Worm (Caenorhabditis elegans) whole organism, mixed stage, embryonic: Measurements from ENCODE around the gene Y51B9A.7.

Source experiments
- M03D4.4 ChIP-seq: sonication (generic microtip); optimal IDR thresholded peaks from 2 replicates; lab custom pipeline; 2017; ENCODE audit warnings: mild to moderate bottlenecking, missing genetic modification characterization, missing compliant biosample characterization
- bed-3 ChIP-seq: fragments of 200-800 bp; sonication (Bioruptor generic); optimal IDR thresholded peaks from 3 replicates; lab custom pipeline; 2018; ENCODE audit warnings: mild to moderate bottlenecking, missing genetic modification characterization, moderate library complexity, missing compliant biosample characterization
- blmp-1 ChIP-seq: fragments of 150-350 bp; optimal IDR thresholded peaks from 2 replicates; lab custom pipeline; 2014; ENCODE audit warnings: missing biosample characterization, missing genetic modification characterization
- ceh-39 ChIP-seq: fragments of 150-350 bp; optimal IDR thresholded peaks from 2 replicates; lab custom pipeline; 2014; ENCODE audit warnings: missing biosample characterization, missing genetic modification characterization
- ceh-43 ChIP-seq: fragments of 200-800 bp; sonication (Bioruptor generic); optimal IDR thresholded peaks from 2 replicates; lab custom pipeline; 2018; ENCODE audit warnings: mild to moderate bottlenecking, missing genetic modification characterization, moderate library complexity, missing compliant biosample characterization
- ceh-83 ChIP-seq: fragments of 200-800 bp; sonication (Bioruptor generic); optimal IDR thresholded peaks from 2 replicates; lab custom pipeline; 2018; ENCODE audit warnings: mild to moderate bottlenecking, missing genetic modification characterization, missing compliant biosample characterization
- ces-1 ChIP-seq: fragments of 150-350 bp; optimal IDR thresholded peaks from 2 replicates; lab custom pipeline; 2014; ENCODE audit warnings: missing biosample characterization, missing genetic modification reagents, missing genetic modification characterization
- cnd-1 ChIP-seq: fragments of 200-800 bp; sonication (Bioruptor generic); optimal IDR thresholded peaks from 2 replicates; lab custom pipeline; 2018; ENCODE audit warnings: mild to moderate bottlenecking, missing genetic modification characterization, missing compliant biosample characterization
- drap-1 ChIP-seq: fragments of 200-800 bp; sonication (Bioruptor generic); optimal IDR thresholded peaks from 3 replicates; lab custom pipeline; 2018; ENCODE audit warnings: mild to moderate bottlenecking, missing genetic modification characterization, missing compliant biosample characterization
- elt-1 ChIP-seq: sonication (generic microtip); optimal IDR thresholded peaks from 2 replicates; lab custom pipeline; 2017; ENCODE audit warnings: missing genetic modification characterization, mild to moderate bottlenecking, missing compliant biosample characterization, antibody characterized with exemption, moderate library complexity, borderline replicate concordance; ENCODE audit not compliant: insufficient read depth
- elt-3 ChIP-seq: fragments of 150-350 bp; optimal IDR thresholded peaks from 2 replicates; lab custom pipeline; 2014; ENCODE audit warnings: missing biosample characterization, missing genetic modification characterization
- ham-2 ChIP-seq: fragments of 200-800 bp; sonication (Bioruptor generic); optimal IDR thresholded peaks from 2 replicates; lab custom pipeline; 2018; ENCODE audit warnings: mild to moderate bottlenecking, missing genetic modification characterization, missing compliant biosample characterization
- hlh-1 ChIP-seq: fragments of 150-350 bp; optimal IDR thresholded peaks from 2 replicates; lab custom pipeline; 2014; ENCODE audit warnings: missing biosample characterization, missing genetic modification reagents, missing genetic modification characterization
- lin-13 ChIP-seq: fragments of 150-350 bp; optimal IDR thresholded peaks from 2 replicates; lab custom pipeline; 2014; ENCODE audit warnings: missing biosample characterization, missing genetic modification characterization
- lin-32 ChIP-seq: fragments of 200-800 bp; sonication (Bioruptor generic); optimal IDR thresholded peaks from 2 replicates; lab custom pipeline; 2018; ENCODE audit warnings: mild to moderate bottlenecking, missing genetic modification characterization, missing compliant biosample characterization
- lsy-2 ChIP-seq: fragments of 150-350 bp; optimal IDR thresholded peaks from 2 replicates; lab custom pipeline; 2014; ENCODE audit warnings: missing biosample characterization, missing genetic modification characterization
- mep-1 ChIP-seq: fragments of 150-350 bp; optimal IDR thresholded peaks from 2 replicates; lab custom pipeline; 2017; ENCODE audit warnings: missing biosample characterization, missing genetic modification reagents, missing genetic modification characterization, inconsistent platforms
- mls-2 ChIP-seq: sonication (generic microtip); optimal IDR thresholded peaks from 2 replicates; lab custom pipeline; 2016; ENCODE audit warnings: mild to moderate bottlenecking, missing genetic modification characterization, moderate library complexity, missing compliant biosample characterization
- nhr-12 ChIP-seq: fragments of 150-350 bp; optimal IDR thresholded peaks from 2 replicates; lab custom pipeline; 2014; ENCODE audit warnings: missing biosample characterization, missing genetic modification characterization
- nhr-28 ChIP-seq: fragments of 150-350 bp; optimal IDR thresholded peaks from 2 replicates; lab custom pipeline; 2014; ENCODE audit warnings: missing biosample characterization, missing genetic modification characterization
- nhr-76 ChIP-seq: sonication (generic microtip); optimal IDR thresholded peaks from 2 replicates; lab custom pipeline; 2017; ENCODE audit warnings: missing biosample characterization, missing genetic modification characterization
- pha-4 ChIP-seq: fragments of 150-350 bp; optimal IDR thresholded peaks from 2 replicates; lab custom pipeline; 2018; ENCODE audit warnings: missing biosample characterization, missing genetic modification reagents, missing genetic modification characterization
- sem-2 ChIP-seq: fragments of 200-800 bp; sonication (Bioruptor generic); optimal IDR thresholded peaks from 2 replicates; lab custom pipeline; 2018; ENCODE audit warnings: mild to moderate bottlenecking, missing genetic modification characterization, missing compliant biosample characterization
- snpc-4 ChIP-seq: fragments of 150-350 bp; optimal IDR thresholded peaks from 2 replicates; lab custom pipeline; 2014; ENCODE audit warnings: missing biosample characterization, missing genetic modification characterization
- sptf-1 ChIP-seq: sonication (generic microtip); optimal IDR thresholded peaks from 2 replicates; lab custom pipeline; 2017; ENCODE audit warnings: mild to moderate bottlenecking, missing genetic modification characterization, moderate library complexity, missing compliant biosample characterization
- tbx-8 ChIP-seq: fragments of 200-800 bp; sonication (Bioruptor generic); optimal IDR thresholded peaks from 2 replicates; lab custom pipeline; 2018; ENCODE audit warnings: mild to moderate bottlenecking, missing genetic modification characterization, moderate library complexity, missing compliant biosample characterization
- unc-120 ChIP-seq: sonication (generic microtip); optimal IDR thresholded peaks from 2 replicates; lab custom pipeline; 2017; ENCODE audit warnings: missing genetic modification characterization, missing compliant biosample characterization; ENCODE audit not compliant: poor library complexity, severe bottlenecking
- unc-39 ChIP-seq: fragments of 150-350 bp; optimal IDR thresholded peaks from 2 replicates; lab custom pipeline; 2014; ENCODE audit warnings: missing biosample characterization, missing genetic modification characterization
- unc-62 ChIP-seq: fragments of 150-350 bp; optimal IDR thresholded peaks from 2 replicates; lab custom pipeline; 2014; ENCODE audit warnings: missing biosample characterization, missing genetic modification reagents, missing genetic modification characterization
- zip-8 ChIP-seq: fragments of 150-350 bp; optimal IDR thresholded peaks from 2 replicates; lab custom pipeline; 2014; ENCODE audit warnings: missing biosample characterization, missing genetic modification characterization
- ztf-11 ChIP-seq: fragments of 150-350 bp; optimal IDR thresholded peaks from 2 replicates; lab custom pipeline; 2014; ENCODE audit warnings: missing biosample characterization, missing genetic modification characterization

The Y51B9A.7 gene

DNA sequence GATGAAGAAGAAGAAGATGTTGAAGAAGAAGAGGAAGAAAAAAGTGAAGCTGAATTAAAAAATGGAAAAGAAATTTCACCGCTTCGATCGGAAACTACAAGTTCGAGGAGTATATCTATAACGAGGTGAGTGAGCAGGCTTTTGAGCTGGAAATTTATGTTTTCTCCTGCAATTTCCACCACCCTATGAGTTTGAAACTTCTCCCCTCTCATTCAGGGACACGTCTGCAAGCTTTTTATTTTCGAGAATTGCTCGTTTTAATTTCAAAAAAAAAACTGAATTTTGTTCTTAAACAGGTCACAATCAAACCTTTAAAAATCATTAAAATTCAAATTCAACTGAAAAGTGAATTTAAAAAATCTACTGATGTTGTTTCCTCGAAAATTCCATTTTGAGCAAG lies 37.6 kb upstream of the Y51B9A.7 start:
- TF ChIP-seq elt-3 (tag; lab: Kevin White, UChicago) (no peak), hlh-1 (tag; lab: Kevin White, UChicago) (no peak), ztf-11 (no peak), unc-120 (tag; lab: Kevin White, UChicago) (no peak), tbx-8 (GFP tag; lab: Kevin White, UChicago) (no peak), unc-39 (tag; lab: Kevin White, UChicago) (no peak), nhr-76 (no peak), mls-2 (tag; lab: Kevin White, UChicago) (no peak), ceh-43 (GFP tag; lab: Kevin White, UChicago) (no peak), snpc-4 (tag; lab: Kevin White, UChicago) (no peak), mep-1 (tag; lab: Kevin White, UChicago) (no peak), ceh-83 (GFP tag; lab: Kevin White, UChicago) (no peak), M03D4.4 (tag; lab: Kevin White, UChicago) (no peak)

DNA sequence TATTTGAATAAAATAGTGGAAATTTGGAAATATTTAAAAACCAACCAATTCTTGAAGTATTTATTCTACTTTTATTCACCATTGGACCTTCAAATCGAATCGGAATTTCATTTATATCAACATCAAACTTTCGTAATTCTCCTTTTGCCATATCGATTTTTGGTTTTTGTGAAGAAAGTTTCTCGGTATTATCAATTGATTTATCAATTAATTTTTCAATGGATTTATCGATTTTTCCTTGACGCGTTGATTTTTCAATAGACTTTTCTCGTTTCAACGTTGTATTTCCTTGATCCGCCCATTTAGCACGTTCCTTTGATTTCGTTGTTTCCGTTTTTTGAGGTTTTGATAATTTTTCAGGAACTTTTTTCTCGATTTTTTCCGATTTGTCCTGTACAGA lies 30.5 kb upstream of the Y51B9A.7 start:
- TF ChIP-seq elt-1 (tag; lab: Kevin White, UChicago) (no peak), bed-3 (GFP tag; lab: Kevin White, UChicago) (no peak)

DNA sequence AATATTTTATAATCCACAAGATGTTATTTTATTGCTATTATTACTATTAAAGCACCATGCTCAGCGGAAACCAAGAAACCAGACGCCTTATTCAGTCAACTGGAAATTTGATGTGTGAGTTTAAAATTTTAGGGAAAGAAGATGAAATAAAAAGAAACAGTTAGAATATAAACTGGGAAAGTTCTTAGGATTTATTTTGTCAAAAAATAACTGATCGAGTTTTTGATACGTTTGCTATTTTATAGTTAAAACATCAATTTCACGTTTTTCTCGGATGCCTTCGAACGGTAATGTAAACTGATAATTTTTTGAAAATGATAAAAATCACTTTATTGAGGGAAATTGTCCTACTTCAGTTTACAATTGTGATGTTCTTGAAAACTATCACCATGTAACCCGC lies 27.5 kb upstream of the Y51B9A.7 start, which contains the start of gene C06C3.3:
Gene C06C3.3, minus strand, starts transcription at position 101 of the 400 bp plus-strand sequence.
- TF ChIP-seq sem-2 (GFP tag; lab: Kevin White, UChicago) (no peak), blmp-1 (no peak), lin-32 (no peak)

DNA sequence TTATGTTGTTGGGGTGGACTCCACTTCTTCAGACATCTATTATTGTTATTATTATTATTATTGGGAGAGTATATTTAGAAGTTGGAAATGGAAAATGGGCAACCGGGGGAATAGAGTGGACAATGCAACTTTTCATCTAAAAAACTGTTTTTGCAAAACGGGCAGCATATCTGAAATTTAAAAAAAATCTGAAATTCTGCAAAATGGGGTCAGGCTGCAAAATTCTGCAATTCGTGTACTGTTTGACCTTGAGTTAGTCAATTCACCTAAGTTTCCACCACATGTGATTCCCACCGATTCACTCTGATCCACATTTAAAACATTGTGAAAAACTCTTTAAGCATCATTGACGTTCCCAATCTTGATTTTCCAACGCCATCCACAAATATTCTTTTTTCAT lies 26.9 kb upstream of the Y51B9A.7 start, which contains the start of gene C06C3.4:
Gene C06C3.4, plus strand, starts transcription at position 301 of the 400 bp plus-strand sequence.
- TF ChIP-seq unc-39 (tag; lab: Kevin White, UChicago) = no peak
- TF ChIP-seq tbx-8 (GFP tag; lab: Kevin White, UChicago) = no peak
- TF ChIP-seq snpc-4 (tag; lab: Kevin White, UChicago) = no peak
- TF ChIP-seq nhr-76 = no peak
- TF ChIP-seq ces-1 (GFP tag; lab: Kevin White, UChicago) = no peak

DNA sequence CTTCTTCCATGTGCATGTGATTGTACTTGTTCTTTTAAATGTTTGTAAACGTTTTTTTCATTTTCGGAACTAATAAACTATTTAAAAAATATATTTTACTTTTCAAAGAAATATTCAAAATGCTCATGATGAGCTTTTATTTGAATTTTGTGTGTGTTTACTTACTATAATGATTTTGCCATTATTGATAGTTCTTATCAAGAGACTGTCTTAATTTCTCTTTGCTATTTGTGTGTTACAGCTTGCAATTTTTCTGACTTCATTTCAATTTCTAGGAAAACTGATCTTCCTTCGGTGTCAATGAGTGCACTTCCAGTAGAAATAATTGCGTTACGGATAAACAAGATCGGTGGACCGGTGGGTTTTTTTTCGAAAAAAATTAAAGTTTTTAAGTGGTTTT lies 25.0 kb upstream of the Y51B9A.7 start, which contains the start of gene C06C3.12:
Gene C06C3.12, plus strand, starts transcription at position 301 of the 400 bp plus-strand sequence.
- TF ChIP-seq zip-8 (tag; lab: Kevin White, UChicago) (no peak), pha-4 (no peak), nhr-28 (tag; lab: Kevin White, UChicago) (no peak), elt-1 (tag; lab: Kevin White, UChicago) (no peak), ces-1 (GFP tag; lab: Kevin White, UChicago) (no peak), drap-1 (GFP tag; lab: Kevin White, UChicago) (no peak), unc-39 (tag; lab: Kevin White, UChicago) (no peak), M03D4.4 (tag; lab: Kevin White, UChicago) (no peak), cnd-1 (no peak), lin-13 (tag; lab: Kevin White, UChicago) (no peak), unc-62 (GFP tag; lab: Kevin White, UChicago) (no peak), sptf-1 (no peak), ceh-83 (GFP tag; lab: Kevin White, UChicago) (no peak), mls-2 (tag; lab: Kevin White, UChicago) (no peak)

DNA sequence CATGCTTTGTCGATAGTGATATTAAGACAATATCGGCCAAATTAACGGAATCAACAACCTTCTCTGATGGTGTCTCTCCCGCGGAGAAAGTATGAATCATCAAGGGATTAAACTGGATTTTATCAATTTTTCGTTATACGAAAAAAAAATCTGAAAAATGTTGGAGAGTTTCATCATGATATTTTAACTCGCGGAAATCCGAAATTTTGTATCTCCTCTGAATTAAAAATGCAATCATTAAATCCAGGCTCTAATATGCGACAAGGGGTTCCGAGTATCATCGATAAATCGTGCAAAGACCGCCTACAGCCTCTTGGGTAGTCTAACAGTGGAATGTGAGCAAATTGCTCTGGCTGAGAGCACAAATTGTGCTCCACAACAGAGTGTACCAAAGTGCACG lies 22.7 kb upstream of the Y51B9A.7 start, which contains the start of gene C06C3.10:
Gene C06C3.10, minus strand, starts transcription at position 101 of the 400 bp plus-strand sequence.
- TF ChIP-seq lin-32 (no peak), elt-3 (tag; lab: Kevin White, UChicago) (no peak), lin-13 (tag; lab: Kevin White, UChicago) (no peak), nhr-28 (tag; lab: Kevin White, UChicago) (no peak)

DNA sequence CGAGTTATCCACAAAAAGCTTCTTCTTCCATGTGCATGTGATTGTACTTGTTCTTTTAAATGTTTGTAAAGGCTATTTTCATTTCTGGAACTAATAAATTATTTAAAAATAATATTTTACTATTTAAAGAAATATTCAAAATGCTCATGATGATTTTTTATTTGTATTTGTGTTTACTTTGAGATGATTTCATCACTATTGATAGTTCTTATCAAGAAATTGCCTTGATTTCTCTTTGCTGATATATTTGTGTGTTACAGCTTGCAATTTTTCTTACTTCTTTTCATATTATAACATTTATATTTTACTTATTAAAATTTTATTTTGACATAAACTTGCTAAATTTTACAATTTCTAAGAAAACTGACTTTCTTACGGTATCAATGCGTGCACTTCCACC lies 21.7 kb upstream of the Y51B9A.7 start:
- TF ChIP-seq bed-3 (GFP tag; lab: Kevin White, UChicago) (no peak), sptf-1 (no peak), nhr-12 (tag; lab: Kevin White, UChicago) (no peak), M03D4.4 (tag; lab: Kevin White, UChicago) (no peak), ceh-43 (GFP tag; lab: Kevin White, UChicago) (no peak), mls-2 (tag; lab: Kevin White, UChicago) (no peak), ham-2 (GFP tag; lab: Kevin White, UChicago) (no peak), lsy-2 (tag; lab: Kevin White, UChicago) (no peak), elt-1 (tag; lab: Kevin White, UChicago) (no peak), unc-62 (GFP tag; lab: Kevin White, UChicago) (no peak), ceh-39 (tag; lab: Kevin White, UChicago) (no peak), tbx-8 (GFP tag; lab: Kevin White, UChicago) (no peak), mep-1 (tag; lab: Kevin White, UChicago) (no peak)
